Worm (Caenorhabditis elegans) whole organism, L4 larva: ENCODE results near the gene lgc-20.

Experiments used
- F10B5.3 ChIP-seq: sonication (generic microtip); optimal IDR thresholded peaks from 2 replicates; lab custom pipeline; 2016; ENCODE audit warnings: mild to moderate bottlenecking, missing genetic modification characterization, missing compliant biosample characterization
- F26F4.8 ChIP-seq: fragments of 200-800 bp; sonication (Bioruptor generic); conservative IDR thresholded peaks from 2 replicates; pipeline ENCODE4 v1.3.6; 2022; ENCODE audit warnings: missing genetic modification characterization, missing compliant biosample characterization
- F37D6.2 ChIP-seq: sonication (generic microtip); optimal IDR thresholded peaks from 2 replicates; lab custom pipeline; 2016; ENCODE audit warnings: mild to moderate bottlenecking, missing genetic modification characterization, missing compliant biosample characterization
- R02D3.7 ChIP-seq: fragments of 150-350 bp; sonication (generic microtip); optimal IDR thresholded peaks from 3 replicates; lab custom pipeline; 2014; ENCODE audit warnings: missing biosample characterization, missing genetic modification characterization
- T26A8.4 ChIP-seq: fragments of 200-800 bp; sonication (Bioruptor generic); IDR thresholded peaks from 2 replicates; pipeline ENCODE4 v1.3.6; 2022; ENCODE audit warnings: missing genetic modification characterization, missing compliant biosample characterization
- Y48G9A.11 ChIP-seq: fragments of 200-800 bp; sonication (Bioruptor generic); IDR thresholded peaks from 2 replicates; pipeline ENCODE4 v1.3.6; 2022; ENCODE audit warnings: missing genetic modification reagents, missing genetic modification characterization, missing compliant biosample characterization
- Y5F2A.4 ChIP-seq: fragments of 200-800 bp; sonication (Bioruptor generic); optimal IDR thresholded peaks from 2 replicates; lab custom pipeline; 2018; ENCODE audit warnings: mild to moderate bottlenecking, missing genetic modification characterization, missing compliant biosample characterization
- aly-2 ChIP-seq: sonication (generic microtip); optimal IDR thresholded peaks from 2 replicates; lab custom pipeline; 2018; ENCODE audit warnings: missing biosample characterization, missing genetic modification characterization
- attf-4 ChIP-seq: sonication (generic microtip); optimal IDR thresholded peaks from 3 replicates; lab custom pipeline; 2017; ENCODE audit warnings: missing biosample characterization, missing genetic modification characterization
- ceh-82 ChIP-seq: sonication (generic microtip); optimal IDR thresholded peaks from 2 replicates; lab custom pipeline; 2017; ENCODE audit warnings: missing biosample characterization, missing genetic modification characterization
- ces-1 ChIP-seq: fragments of 150-350 bp; sonication (generic microtip); optimal IDR thresholded peaks from 4 replicates; lab custom pipeline; 2014; ENCODE audit warnings: missing biosample characterization, missing genetic modification reagents, missing genetic modification characterization
- ctbp-1 ChIP-seq: fragments of 200-800 bp; sonication (Bioruptor generic); IDR thresholded peaks from 2 replicates; pipeline ENCODE4 v1.3.6; 2022; ENCODE audit warnings: missing genetic modification reagents, missing genetic modification characterization, missing compliant biosample characterization
- daf-19 ChIP-seq: fragments of 200-800 bp; sonication (Bioruptor generic); conservative IDR thresholded peaks from 2 replicates; pipeline ENCODE4 v1.3.6; 2022; ENCODE audit warnings: missing genetic modification characterization, missing compliant biosample characterization
- dmd-6 ChIP-seq: fragments of 200-800 bp; sonication (Bioruptor generic); IDR thresholded peaks from 2 replicates; pipeline ENCODE4 v1.3.6; 2022; ENCODE audit warnings: missing genetic modification reagents, missing genetic modification characterization, missing compliant biosample characterization
- dmd-9 ChIP-seq: fragments of 200-800 bp; sonication (Bioruptor generic); IDR thresholded peaks from 2 replicates; pipeline ENCODE4 v1.3.6; 2022; ENCODE audit warnings: missing genetic modification reagents, missing genetic modification characterization, missing compliant biosample characterization
- duxl-1 ChIP-seq: sonication (generic microtip); optimal IDR thresholded peaks from 2 replicates; lab custom pipeline; 2016; ENCODE audit warnings: mild to moderate bottlenecking, missing genetic modification characterization, moderate library complexity, missing compliant biosample characterization; ENCODE audit not compliant: poor library complexity
- dve-1 ChIP-seq: sonication (generic microtip); optimal IDR thresholded peaks from 2 replicates; lab custom pipeline; 2017; ENCODE audit warnings: antibody characterized with exemption, mild to moderate bottlenecking, missing genetic modification characterization, missing compliant biosample characterization; ENCODE audit not compliant: insufficient read depth
- egl-27 ChIP-seq: sonication (generic microtip); optimal IDR thresholded peaks from 3 replicates; lab custom pipeline; 2017; ENCODE audit warnings: missing biosample characterization, missing genetic modification reagents, missing genetic modification characterization
- egl-43 ChIP-seq: fragments of 200-800 bp; sonication (Bioruptor generic); IDR thresholded peaks from 2 replicates; pipeline ENCODE4 v1.3.6; 2022; ENCODE audit warnings: missing genetic modification reagents, missing genetic modification characterization, missing compliant biosample characterization
- fkh-10 ChIP-seq: fragments of 150-350 bp; optimal IDR thresholded peaks from 2 replicates; lab custom pipeline; 2014; ENCODE audit warnings: missing biosample characterization, missing genetic modification reagents, missing genetic modification characterization
- hif-1 ChIP-seq, 2 experiments: sonication (generic microtip); optimal IDR thresholded peaks; 2 replicates each; lab custom pipeline; 2016 to 2017; ENCODE audit warnings: missing compliant biosample characterization in 2 of 2, missing genetic modification characterization in 2 of 2, missing genetic modification reagents in 2 of 2, missing genotype in 2 of 2, mild to moderate bottlenecking in 1 of 2
- hlh-11 ChIP-seq: fragments of 200-800 bp; sonication (Bioruptor generic); optimal IDR thresholded peaks from 2 replicates; lab custom pipeline; 2018; ENCODE audit warnings: mild to moderate bottlenecking, missing genetic modification characterization, missing compliant biosample characterization
- hlh-30 ChIP-seq: sonication (generic microtip); optimal IDR thresholded peaks from 2 replicates; lab custom pipeline; 2017; ENCODE audit warnings: antibody characterized with exemption, mild to moderate bottlenecking, missing genetic modification characterization, missing compliant biosample characterization; ENCODE audit not compliant: insufficient read depth
- jun-1 ChIP-seq: fragments of 150-350 bp; optimal IDR thresholded peaks from 2 replicates; lab custom pipeline; 2014; ENCODE audit warnings: missing biosample characterization, missing genetic modification reagents, missing genetic modification characterization
- lim-7 ChIP-seq: fragments of 200-800 bp; sonication (Bioruptor generic); IDR thresholded peaks from 2 replicates; pipeline ENCODE4 v1.3.6; 2022; ENCODE audit warnings: missing genetic modification characterization, missing compliant biosample characterization
- lin-13 ChIP-seq: fragments of 150-350 bp; optimal IDR thresholded peaks from 2 replicates; lab custom pipeline; 2014; ENCODE audit warnings: missing biosample characterization, missing genetic modification reagents, missing genetic modification characterization
- lin-29 ChIP-seq: fragments of 200-800 bp; sonication (Bioruptor generic); IDR thresholded peaks from 2 replicates; pipeline ENCODE4 v1.3.6; 2022; ENCODE audit warnings: missing genetic modification reagents, missing genetic modification characterization, missing compliant biosample characterization
- lin-38 ChIP-seq: fragments of 200-800 bp; sonication (Bioruptor generic); IDR thresholded peaks from 2 replicates; pipeline ENCODE4 v1.3.6; 2022; ENCODE audit warnings: missing genetic modification reagents, missing genetic modification characterization, missing compliant biosample characterization
- lin-39 ChIP-seq: fragments of 150-350 bp; optimal IDR thresholded peaks from 2 replicates; lab custom pipeline; 2014; ENCODE audit warnings: missing biosample characterization, missing genetic modification reagents, missing genetic modification characterization
- madf-9 ChIP-seq: fragments of 200-800 bp; sonication (Bioruptor generic); conservative IDR thresholded peaks from 2 replicates; pipeline ENCODE4 v1.3.6; 2022; ENCODE audit warnings: missing genetic modification reagents, missing genetic modification characterization, missing compliant biosample characterization
- mep-1 ChIP-seq: fragments of 150-350 bp; sonication (generic microtip); optimal IDR thresholded peaks from 3 replicates; lab custom pipeline; 2014; ENCODE audit warnings: missing biosample characterization, missing genetic modification characterization
- mes-2 ChIP-seq: sonication (generic microtip); optimal IDR thresholded peaks from 2 replicates; lab custom pipeline; 2016; ENCODE audit warnings: missing genotype, mild to moderate bottlenecking, missing genetic modification characterization, missing compliant biosample characterization; ENCODE audit not compliant: poor library complexity, severe bottlenecking
- mxl-2 ChIP-seq: fragments of 200-800 bp; sonication (Bioruptor generic); conservative IDR thresholded peaks from 2 replicates; pipeline ENCODE4 v1.3.6; 2022; ENCODE audit warnings: missing genetic modification reagents, missing genetic modification characterization, missing compliant biosample characterization
- mxl-3 ChIP-seq: fragments of 200-800 bp; sonication (Bioruptor generic); optimal IDR thresholded peaks from 2 replicates; lab custom pipeline; 2018; ENCODE audit warnings: mild to moderate bottlenecking, missing genetic modification characterization, missing compliant biosample characterization
- nhr-102 ChIP-seq: sonication (generic microtip); optimal IDR thresholded peaks from 2 replicates; lab custom pipeline; 2016; ENCODE audit warnings: mild to moderate bottlenecking, missing genetic modification characterization, moderate library complexity, missing compliant biosample characterization
- nhr-11 ChIP-seq: fragments of 150-350 bp; optimal IDR thresholded peaks from 2 replicates; lab custom pipeline; 2014; ENCODE audit warnings: missing biosample characterization, missing genetic modification characterization
- nhr-28 ChIP-seq: fragments of 150-350 bp; optimal IDR thresholded peaks from 2 replicates; lab custom pipeline; 2014; ENCODE audit warnings: missing biosample characterization, missing genetic modification characterization
- nhr-42 ChIP-seq: fragments of 200-800 bp; sonication (Bioruptor generic); IDR thresholded peaks from 2 replicates; pipeline ENCODE4 v1.3.6; 2022; ENCODE audit warnings: missing genetic modification characterization, missing compliant biosample characterization
- nhr-6 ChIP-seq: fragments of 150-350 bp; optimal IDR thresholded peaks from 2 replicates; lab custom pipeline; 2014; ENCODE audit warnings: missing biosample characterization, missing genetic modification characterization
- pqm-1 ChIP-seq: sonication (generic microtip); optimal IDR thresholded peaks from 2 replicates; lab custom pipeline; 2017; ENCODE audit warnings: missing biosample characterization, missing genetic modification characterization
- rbr-2 ChIP-seq: sonication (generic microtip); optimal IDR thresholded peaks from 2 replicates; lab custom pipeline; 2016; ENCODE audit warnings: missing genotype, missing genetic modification characterization, missing compliant biosample characterization
- sdz-12 ChIP-seq: fragments of 200-800 bp; sonication (Bioruptor generic); optimal IDR thresholded peaks from 2 replicates; lab custom pipeline; 2018; ENCODE audit warnings: mild to moderate bottlenecking, missing genetic modification characterization, missing compliant biosample characterization
- set-16 ChIP-seq: fragments of 200-800 bp; sonication (Bioruptor generic); IDR thresholded peaks from 2 replicates; pipeline ENCODE4 v1.3.6; 2022; ENCODE audit warnings: missing genetic modification reagents, missing genetic modification characterization, missing compliant biosample characterization
- snpc-1.2 ChIP-seq: fragments of 200-800 bp; sonication (Bioruptor generic); IDR thresholded peaks from 2 replicates; pipeline ENCODE4 v1.3.6; 2022; ENCODE audit warnings: missing genetic modification reagents, missing genetic modification characterization, missing compliant biosample characterization
- spr-1 ChIP-seq: sonication (generic microtip); optimal IDR thresholded peaks from 2 replicates; lab custom pipeline; 2016; ENCODE audit warnings: mild to moderate bottlenecking, missing genetic modification characterization, missing compliant biosample characterization
- tra-1 ChIP-seq: fragments of 200-800 bp; sonication (Bioruptor generic); IDR thresholded peaks from 2 replicates; pipeline ENCODE4 v1.3.6; 2022; ENCODE audit warnings: missing genetic modification reagents, missing genetic modification characterization, missing compliant biosample characterization
- unc-130 ChIP-seq: sonication (generic microtip); optimal IDR thresholded peaks from 2 replicates; lab custom pipeline; 2016; ENCODE audit warnings: missing genetic modification reagents, missing genetic modification characterization, missing compliant biosample characterization
- vab-7 ChIP-seq: fragments of 200-800 bp; sonication (Bioruptor generic); IDR thresholded peaks from 2 replicates; pipeline ENCODE4 v1.3.6; 2022; ENCODE audit warnings: missing genetic modification reagents, missing genetic modification characterization, missing compliant biosample characterization
- zfp-2 ChIP-seq: sonication (generic microtip); optimal IDR thresholded peaks from 2 replicates; lab custom pipeline; 2016; ENCODE audit warnings: mild to moderate bottlenecking, missing genetic modification characterization, missing compliant biosample characterization

Gene lgc-20

DNA sequence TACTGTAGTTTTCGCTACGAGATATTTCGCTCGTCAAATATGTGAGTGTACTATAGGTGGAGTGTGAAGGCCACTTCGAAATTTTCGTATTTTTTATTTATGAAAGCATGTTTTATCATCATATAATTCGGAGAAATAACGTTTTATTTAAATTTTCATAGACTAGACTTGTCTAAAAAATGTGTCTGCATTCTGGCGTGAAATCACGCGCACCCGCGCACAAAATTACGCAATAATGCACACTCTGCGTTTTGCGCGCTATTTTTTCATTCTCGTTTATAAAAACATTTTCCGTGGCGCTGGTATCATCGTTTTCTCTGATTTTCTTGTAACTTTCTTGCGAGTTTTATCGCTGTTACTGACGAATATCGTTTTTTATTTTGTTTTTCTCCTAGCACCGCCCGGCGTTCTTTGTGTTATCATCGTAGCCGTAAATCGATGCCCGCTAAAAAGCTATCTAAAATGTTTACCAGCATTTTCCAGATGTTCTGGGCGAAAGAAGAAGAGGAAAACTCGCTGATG, 46.1 kb downstream of the lgc-20 start, which contains the start of gene saps-1 (continued):
- TF ChIP-seq mep-1 (tag; lab: Kevin White, UChicago) (peak; percentile 0), nhr-11 (tag; lab: Kevin White, UChicago) (no peak), Y48G9A.11 (GFP tag; lab: Robert Waterston, UW) (no peak), vab-7 (no peak), pqm-1 (tag; lab: Kevin White, UChicago) (no peak), R02D3.7 (tag; lab: Kevin White, UChicago) (no peak), dmd-9 (no peak), attf-4 (tag; lab: Kevin White, UChicago) (no peak), lin-29 (GFP tag; lab: Robert Waterston, UW) (no peak)

DNA sequence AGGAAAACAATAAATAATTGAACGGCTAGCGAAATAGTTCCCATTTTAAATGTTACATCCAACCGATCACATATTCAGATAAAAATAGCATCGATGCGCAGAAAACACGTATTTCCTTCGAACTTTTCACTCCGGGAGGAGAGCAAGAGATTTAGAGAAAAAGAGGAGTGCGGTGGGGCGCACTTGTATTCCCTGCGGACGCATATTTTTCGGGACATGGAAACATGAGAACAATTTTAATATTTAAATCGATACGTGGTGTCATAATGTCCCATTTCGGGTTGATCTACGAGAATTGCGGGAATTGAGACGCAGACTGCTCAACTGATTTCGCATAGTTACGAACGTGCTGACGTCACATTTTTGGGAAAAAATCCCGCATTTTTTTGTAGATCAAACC, 50.0 kb downstream of the lgc-20 start, which contains the start of gene C47G2.4:
TSS of gene C47G2.4 (minus strand) at position 174 of the 400 bp plus-strand sequence.
- TF ChIP-seq egl-27 (tag; lab: Kevin White, UChicago): no peak
- no peak for TF ChIP-seq sdz-12
- TF ChIP-seq F37D6.2 (tag; lab: Kevin White, UChicago): no peak
- TF ChIP-seq hlh-11 (tag; lab: Kevin White, UChicago): peak; percentile 33
- peak; percentile 96 for TF ChIP-seq lin-38 (GFP tag; lab: Robert Waterston, UW)
- no peak for TF ChIP-seq Y5F2A.4 (GFP tag; lab: Kevin White, UChicago)
- TF ChIP-seq F26F4.8 (GFP tag; lab: Robert Waterston, UW): no peak
- TF ChIP-seq ctbp-1: no peak
- TF ChIP-seq unc-130 (GFP tag; lab: Kevin White, UChicago): peak; percentile 39
- TF ChIP-seq ces-1 (GFP tag; lab: Kevin White, UChicago): no peak
- TF ChIP-seq duxl-1 (tag; lab: Kevin White, UChicago): peak; percentile 45
- TF ChIP-seq daf-19 (GFP tag; lab: Robert Waterston, UW): no peak
- TF ChIP-seq attf-4 (tag; lab: Kevin White, UChicago): no peak
- TF ChIP-seq dve-1: peak; percentile 64
- no peak for TF ChIP-seq spr-1 (tag; lab: Kevin White, UChicago)
- TF ChIP-seq mes-2: peak; percentile 94
- TF ChIP-seq lim-7: no peak
- no peak for TF ChIP-seq zfp-2 (tag; lab: Kevin White, UChicago)
- no peak for TF ChIP-seq tra-1 (GFP tag; lab: Robert Waterston, UW)
- peak; percentile 40 for TF ChIP-seq fkh-10 (GFP tag; lab: Kevin White, UChicago)
- no peak for TF ChIP-seq snpc-1.2 (GFP tag; lab: Robert Waterston, UW)
- no peak for TF ChIP-seq ceh-82 (tag; lab: Kevin White, UChicago)
- peak in 1 of 2 experiments; percentile 56 for TF ChIP-seq hif-1 (tag; optimal IDR thresholded peaks at IDR 0.05; lab: Kevin White, UChicago)
- no peak for TF ChIP-seq lin-39 (tag; lab: Kevin White, UChicago)
- TF ChIP-seq nhr-6 (tag; lab: Kevin White, UChicago): no peak
- TF ChIP-seq dmd-6 (GFP tag; lab: Robert Waterston, UW): no peak
- no peak for TF ChIP-seq egl-43 (GFP tag; lab: Robert Waterston, UW)
- peak; percentile 41 for TF ChIP-seq lin-13 (GFP tag; lab: Kevin White, UChicago)
- TF ChIP-seq rbr-2: peak; percentile 57
- TF ChIP-seq mxl-2 (GFP tag; lab: Robert Waterston, UW): no peak
- TF ChIP-seq F10B5.3 (tag; lab: Kevin White, UChicago): no peak
- TF ChIP-seq mxl-3 (GFP tag; lab: Kevin White, UChicago): peak; percentile 19
- TF ChIP-seq nhr-42 (GFP tag; lab: Robert Waterston, UW): 0 out of 2 replicates have a peak, but pooled peaks have one; percentile 11
- TF ChIP-seq madf-9 (GFP tag; lab: Robert Waterston, UW): no peak
- TF ChIP-seq aly-2: no peak
- TF ChIP-seq T26A8.4 (GFP tag; lab: Robert Waterston, UW): peak; percentile 51; the same call in 1 of the 2 replicates
- no peak for TF ChIP-seq set-16 (GFP tag; lab: Robert Waterston, UW)
- peak; percentile 42 for TF ChIP-seq nhr-28 (tag; lab: Kevin White, UChicago)
- peak; percentile 54 for TF ChIP-seq mep-1 (tag; lab: Kevin White, UChicago)
- TF ChIP-seq nhr-102: no peak
- TF ChIP-seq hlh-30 (tag; lab: Kevin White, UChicago): peak; percentile 38
- no peak for TF ChIP-seq jun-1
